Fruit fly (Drosophila melanogaster) Kc167 (cell line): ENCODE results near the gene hob.

Experiments used
- Myc ChIP-seq: fragments of >200 bp; optimal IDR thresholded peaks from 2 replicates; lab custom pipeline; 2017; ENCODE audit warnings: missing external identifiers
- Sin3A ChIP-seq: fragments of >200 bp; optimal IDR thresholded peaks from 2 replicates; lab custom pipeline; 2018; ENCODE audit warnings: missing external identifiers
- h ChIP-seq: fragments of >200 bp; optimal IDR thresholded peaks from 3 replicates; lab custom pipeline; 2018; ENCODE audit warnings: missing external identifiers
- insv ChIP-seq: fragments of >200 bp; optimal IDR thresholded peaks from 3 replicates; lab custom pipeline; 2018; ENCODE audit warnings: missing external identifiers
- psq ChIP-seq: fragments of >200 bp; optimal IDR thresholded peaks from 2 replicates; lab custom pipeline; 2017; ENCODE audit warnings: missing external identifiers

dm6 chr3L:3172445-3172844 is 46.3 kb downstream of the hob start, which contains the start of gene CG14963:
- TF ChIP-seq psq (no peak), Sin3A (lab: Kevin White, UChicago) (no peak), insv (lab: Kevin White, UChicago) (no peak), h (lab: Kevin White, UChicago) (no peak), Myc (no peak)
